Fruit fly (Drosophila melanogaster): ENCODE data around the gene eater.

The eater gene

DNA sequence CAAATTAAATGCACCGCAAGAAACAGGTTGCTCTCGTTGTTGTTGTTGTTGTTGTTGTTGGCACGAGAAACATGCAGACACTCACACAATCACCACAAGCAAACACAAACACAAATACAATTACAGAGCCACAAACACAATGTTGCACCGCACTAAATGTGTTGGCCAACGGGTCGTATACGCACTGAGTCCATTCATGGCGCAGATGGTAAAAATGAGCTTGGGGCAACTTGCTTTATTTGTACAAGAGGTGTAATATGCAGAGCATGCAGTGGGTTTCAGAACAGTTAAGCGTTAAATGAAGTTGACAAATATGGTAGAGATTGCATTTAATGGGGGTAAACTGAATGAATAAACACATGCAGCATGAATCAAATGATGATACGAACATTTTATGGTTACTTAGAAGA, 38.4 kb upstream of the eater start (continued):
- TF ChIP-seq Sox100B (GFP tag; optimal IDR thresholded peaks at IDR 0.05) (peak; percentile 62), CG11695 (GFP tag; IDR thresholded peaks at IDR 0.05) (no peak), CG17186 (GFP tag; optimal IDR thresholded peaks at IDR 0.05) (peak; percentile 53), Xrp1 (GFP tag; IDR thresholded peaks at IDR 0.05) (peak; percentile 51), Dip3 (GFP tag; optimal IDR thresholded peaks at IDR 0.05) (no peak), hb (GFP tag; IDR thresholded peaks at IDR 0.05; ENCODE audit: partially characterized antibody) (no peak), gem (tag; optimal IDR thresholded peaks at IDR 0.05) (peak; percentile 40), croc (GFP tag; conservative IDR thresholded peaks at IDR 0.05) (no peak), CG11696 (GFP tag; IDR thresholded peaks at IDR 0.05) (no peak), Kr (GFP tag; optimal IDR thresholded peaks at IDR 0.05) (no peak), cad (GFP tag; optimal IDR thresholded peaks at IDR 0.05) (no peak), gsb-n (tag; optimal IDR thresholded peaks at IDR 0.05) (peak; percentile 38), cg (GFP tag; optimal IDR thresholded peaks at IDR 0.05) (peak; percentile 80), CG6813 (GFP tag; optimal IDR thresholded peaks at IDR 0.05) (peak; percentile 36), trh (GFP tag; optimal IDR thresholded peaks at IDR 0.05) (peak; percentile 24), CG16813 (GFP tag; IDR thresholded peaks at IDR 0.05; ENCODE audit: partially characterized antibody) (no peak), run (tag; optimal IDR thresholded peaks at IDR 0.05) (peak; percentile 51), wdn (GFP tag; IDR thresholded peaks at IDR 0.05) (no peak), mirr (GFP tag; optimal IDR thresholded peaks at IDR 0.05) (no peak), en (GFP tag; optimal IDR thresholded peaks at IDR 0.05) (no peak), Elba2 (GFP tag; optimal IDR thresholded peaks at IDR 0.05) (no peak), fru (optimal IDR thresholded peaks at IDR 0.05) (no peak), Oli (tag; optimal IDR thresholded peaks at IDR 0.05) (no peak), Dbx (GFP tag; IDR thresholded peaks at IDR 0.05) (no peak), slp2 (GFP tag; optimal IDR thresholded peaks at IDR 0.05) (peak; percentile 22), CG17361 (GFP tag; IDR thresholded peaks at IDR 0.05) (peak; percentile 56; the same call in 2 of the 3 replicates), CG5953 (GFP tag; IDR thresholded peaks at IDR 0.05) (peak; percentile 57), Abd-B (GFP tag; optimal IDR thresholded peaks at IDR 0.05) (no peak), Sry-β (GFP tag; optimal IDR thresholded peaks at IDR 0.05) (no peak), lbe (GFP tag; optimal IDR thresholded peaks at IDR 0.05) (no peak), CG6175 (GFP tag; IDR thresholded peaks at IDR 0.05) (no peak), kni (GFP tag; optimal IDR thresholded peaks at IDR 0.05) (peak; percentile 84), Deaf1 (tag; optimal IDR thresholded peaks at IDR 0.05) (no peak), Ets65A (GFP tag) (no peak), CG16815 (GFP tag; optimal IDR thresholded peaks at IDR 0.05) (no peak), vfl (GFP tag; optimal IDR thresholded peaks at IDR 0.05) (no peak), CG1792 (GFP tag; optimal IDR thresholded peaks at IDR 0.05) (no peak), lmd (GFP tag; IDR thresholded peaks at IDR 0.05) (no peak), Med (GFP tag) (peak; percentile 80), CG12236 (GFP tag; optimal IDR thresholded peaks at IDR 0.05) (peak; percentile 52), grau (tag; optimal IDR thresholded peaks at IDR 0.05) (no peak), pum (GFP tag; optimal IDR thresholded peaks at IDR 0.05) (no peak), twi (tag; optimal IDR thresholded peaks at IDR 0.05) (peak; percentile 70), CG32772 (GFP tag; IDR thresholded peaks at IDR 0.05) (no peak), odd (GFP tag; optimal IDR thresholded peaks at IDR 0.05) (peak; percentile 63), CG9437 (GFP tag; optimal IDR thresholded peaks at IDR 0.05) (no peak), CG31365 (tag; optimal IDR thresholded peaks at IDR 0.05) (peak; percentile 1), chm (GFP tag; IDR thresholded peaks at IDR 0.05) (no peak), Dref (GFP tag; IDR thresholded peaks at IDR 0.05) (no peak), CG10366 (GFP tag; IDR thresholded peaks at IDR 0.05) (no peak), CG17912 (GFP tag; optimal IDR thresholded peaks at IDR 0.05) (peak; percentile 59), CG5180 (GFP tag; optimal IDR thresholded peaks at IDR 0.05) (peak; percentile 80), ranshi (GFP tag; IDR thresholded peaks at IDR 0.05) (no peak)
